Worm (Caenorhabditis elegans): ENCODE data around the gene ufd-2.

- TF ChIP-seq flt-1 (GFP tag; IDR thresholded peaks at IDR 0.05) (no peak), ceh-36 (tag; optimal IDR thresholded peaks at IDR 0.05) (no peak), hnd-1 (tag; optimal IDR thresholded peaks at IDR 0.05) (no peak), ets-7 (tag; optimal IDR thresholded peaks at IDR 0.05) (no peak), tbx-37 (GFP tag; conservative IDR thresholded peaks at IDR 0.05) (no peak), ama-1 (optimal IDR thresholded peaks at IDR 0.05) (no peak), tbx-11 (GFP tag; IDR thresholded peaks at IDR 0.05) (no peak), F13C5.2 (tag; optimal IDR thresholded peaks at IDR 0.05) (no peak), sea-1 (GFP tag; conservative IDR thresholded peaks at IDR 0.05) (no peak), pes-1 (GFP tag; IDR thresholded peaks at IDR 0.05) (no peak)
These were observed 26.9 kb upstream of the ufd-2 start, which contains the start of gene sap-49 for ce11 chrII:8035667-8036066.

Measured in whole organism, early embryonic.